4 worm cellular contexts compared by ENCODE assay signal in genomic region chrX:14502116-14502587, ce11.
TF ChIP-seq lines count a peak whose summit lies in the region.

No protein-coding gene starts in this region.

TF ChIP-seq in whole organism, L1 larva, 84 proteins besides CTCF, POLR2A, EP300 and RAD21 (continued from another document and continues in another):
- TF ChIP-seq ces-1 (GFP tag; optimal IDR thresholded peaks at IDR 0.05; lab: Kevin White, UChicago) (no peak), pqm-1 (tag; optimal IDR thresholded peaks at IDR 0.05; lab: Kevin White, UChicago) (peak; percentile 28), efl-1 (optimal IDR thresholded peaks at IDR 0.05; lab: Kevin White, UChicago) (peak in 1 of 2 experiments; percentile 12), efl-1 (GFP tag; optimal IDR thresholded peaks at IDR 0.05 in 1 of 2; lab: Kevin White, UChicago) (peak in 1 of 2 experiments; percentile 67), nhr-77 (tag; optimal IDR thresholded peaks at IDR 0.05; lab: Kevin White, UChicago) (no peak), nhr-85 (tag; lab: Kevin White, UChicago) (peak; percentile 98), egl-13 (tag; optimal IDR thresholded peaks at IDR 0.05; lab: Kevin White, UChicago) (no peak), nhr-47 (tag; optimal IDR thresholded peaks at IDR 0.05; lab: Kevin White, UChicago) (peak; percentile 63), isw-1 (GFP tag; IDR thresholded peaks at IDR 0.05; lab: Robert Waterston, UW) (no peak), sup-37 (GFP tag; optimal IDR thresholded peaks at IDR 0.05; lab: Kevin White, UChicago) (no peak), dsc-1 (tag; optimal IDR thresholded peaks at IDR 0.05; lab: Kevin White, UChicago) (no peak), ceh-90 (tag; optimal IDR thresholded peaks at IDR 0.05; lab: Kevin White, UChicago) (no peak), lin-39 (tag; optimal IDR thresholded peaks at IDR 0.05; lab: Kevin White, UChicago) (no peak), lir-3 (tag; optimal IDR thresholded peaks at IDR 0.05; lab: Kevin White, UChicago; ENCODE audit: poor library complexity) (peak; percentile 20), tbx-2 (tag; optimal IDR thresholded peaks at IDR 0.05; lab: Kevin White, UChicago) (peak; percentile 52), nhr-84 (tag; optimal IDR thresholded peaks at IDR 0.05; lab: Kevin White, UChicago) (no peak), hlh-17 (GFP tag; optimal IDR thresholded peaks at IDR 0.05; lab: Kevin White, UChicago; ENCODE audit: borderline replicate concordance) (no peak), fos-1 (tag; optimal IDR thresholded peaks at IDR 0.05; lab: Kevin White, UChicago) (peak; percentile 21), egl-27 (tag; optimal IDR thresholded peaks at IDR 0.05; lab: Kevin White, UChicago) (no peak), elt-3 (tag; optimal IDR thresholded peaks at IDR 0.05; lab: Kevin White, UChicago) (peak in 5 of 6 experiments; percentile 2 to 93 (median 49)), elt-2 (tag; optimal IDR thresholded peaks at IDR 0.05; lab: Kevin White, UChicago) (peak; percentile 96), unc-30 (tag; optimal IDR thresholded peaks at IDR 0.05; lab: Kevin White, UChicago) (no peak), unc-130 (tag; optimal IDR thresholded peaks at IDR 0.05; lab: Kevin White, UChicago) (peak; percentile 36), mep-1 (tag; optimal IDR thresholded peaks at IDR 0.05; lab: Kevin White, UChicago) (peak; percentile 56), ets-5 (GFP tag; IDR thresholded peaks at IDR 0.05; lab: Robert Waterston, UW) (no peak), Y116A8C.19 (tag; optimal IDR thresholded peaks at IDR 0.05; lab: Kevin White, UChicago; ENCODE audit: borderline replicate concordance) (no peak), nhr-71 (tag; optimal IDR thresholded peaks at IDR 0.05; lab: Kevin White, UChicago) (peak; percentile 91), mdl-1 (tag; optimal IDR thresholded peaks at IDR 0.05; lab: Kevin White, UChicago) (peak in 1 of 2 experiments; percentile 78), pax-3 (tag; optimal IDR thresholded peaks at IDR 0.05; lab: Kevin White, UChicago) (no peak), nhr-237 (tag; optimal IDR thresholded peaks at IDR 0.05; lab: Kevin White, UChicago) (no peak), jun-1 (tag; optimal IDR thresholded peaks at IDR 0.05; lab: Kevin White, UChicago) (peak; percentile 28), lin-14 (GFP tag; optimal IDR thresholded peaks at IDR 0.05; lab: Kevin White, UChicago) (peak; percentile 76), snu-23 (GFP tag; optimal IDR thresholded peaks at IDR 0.05; lab: Kevin White, UChicago) (peak; percentile 71)

TF ChIP-seq in whole organism, L2 larva, 48 proteins besides CTCF, POLR2A, EP300 and RAD21 (continued from another document):
- TF ChIP-seq nhr-11 (tag; optimal IDR thresholded peaks at IDR 0.05; lab: Kevin White, UChicago) (no peak), sma-3 (GFP tag; optimal IDR thresholded peaks at IDR 0.05; lab: Kevin White, UChicago) (peak; percentile 78), mab-5 (tag; optimal IDR thresholded peaks at IDR 0.05; lab: Kevin White, UChicago) (peak; percentile 46), fos-1 (tag; optimal IDR thresholded peaks at IDR 0.05; lab: Kevin White, UChicago) (peak; percentile 58), nhr-23 (tag; optimal IDR thresholded peaks at IDR 0.05; lab: Kevin White, UChicago) (no peak), lin-13 (GFP tag; optimal IDR thresholded peaks at IDR 0.05; lab: Kevin White, UChicago) (peak; percentile 56), nhr-21 (tag; optimal IDR thresholded peaks at IDR 0.05; lab: Kevin White, UChicago) (peak; percentile 75)

TF ChIP-seq in whole organism, L4 larva, 104 proteins besides CTCF, POLR2A, EP300 and RAD21 (continued from another document):
- TF ChIP-seq unc-62 (GFP tag; optimal IDR thresholded peaks at IDR 0.05 in 1 of 2; lab: Kevin White, UChicago), result peak; percentile 57 to 99
- TF ChIP-seq unc-62 (tag; optimal IDR thresholded peaks at IDR 0.05; lab: Kevin White, UChicago), result no peak
- 0 out of 2 replicates have a peak, but pooled peaks have one; percentile 63 for TF ChIP-seq mdt-29 (GFP tag; IDR thresholded peaks at IDR 0.05; lab: Robert Waterston, UW)
- no peak for TF ChIP-seq zfp-2 (tag; optimal IDR thresholded peaks at IDR 0.05; lab: Kevin White, UChicago)
- no peak for TF ChIP-seq egl-27 (tag; optimal IDR thresholded peaks at IDR 0.05; lab: Kevin White, UChicago)
- no peak for TF ChIP-seq ztf-7 (tag; optimal IDR thresholded peaks at IDR 0.05; lab: Kevin White, UChicago)
- TF ChIP-seq nhr-25 (tag; optimal IDR thresholded peaks at IDR 0.05; lab: Kevin White, UChicago; ENCODE audit: borderline replicate concordance, insufficient read depth), result peak; percentile 1
- peak; percentile 14; the same call in 1 of the 2 replicates for TF ChIP-seq zfp-3 (GFP tag; conservative IDR thresholded peaks at IDR 0.05; lab: Robert Waterston, UW)
- peak; percentile 84; the same call in 1 of the 2 replicates for TF ChIP-seq saeg-2 (GFP tag; IDR thresholded peaks at IDR 0.05; lab: Robert Waterston, UW)
- TF ChIP-seq Y105C5A.15 (GFP tag; IDR thresholded peaks at IDR 0.05; lab: Robert Waterston, UW), result no peak
- TF ChIP-seq ztf-11 (tag; optimal IDR thresholded peaks at IDR 0.05; lab: Kevin White, UChicago), result no peak
- no peak for TF ChIP-seq hmg-1.1 (GFP tag; IDR thresholded peaks at IDR 0.05; lab: Robert Waterston, UW)
- peak; percentile 76 for TF ChIP-seq pqm-1 (tag; optimal IDR thresholded peaks at IDR 0.05; lab: Kevin White, UChicago)
- TF ChIP-seq T20F7.1 (GFP tag; optimal IDR thresholded peaks at IDR 0.05; lab: Kevin White, UChicago), result peak; percentile 80
- peak; percentile 80 for TF ChIP-seq mep-1 (tag; optimal IDR thresholded peaks at IDR 0.05; lab: Kevin White, UChicago)
- TF ChIP-seq dpl-1 (GFP tag; optimal IDR thresholded peaks at IDR 0.05; lab: Kevin White, UChicago), result peak; percentile 12
- no peak for TF ChIP-seq daf-19 (GFP tag; conservative IDR thresholded peaks at IDR 0.05; lab: Robert Waterston, UW)
- no peak for TF ChIP-seq spr-3 (GFP tag; optimal IDR thresholded peaks at IDR 0.05; lab: Kevin White, UChicago)
- TF ChIP-seq attf-4 (tag; optimal IDR thresholded peaks at IDR 0.05; lab: Kevin White, UChicago), result no peak
- TF ChIP-seq zip-11 (GFP tag; IDR thresholded peaks at IDR 0.05; lab: Robert Waterston, UW), result no peak
- TF ChIP-seq lin-38 (GFP tag; IDR thresholded peaks at IDR 0.05; lab: Robert Waterston, UW), result peak; percentile 47; the same call in 1 of the 2 replicates
- TF ChIP-seq lsy-2 (tag; optimal IDR thresholded peaks at IDR 0.05; lab: Kevin White, UChicago), result peak in 1 of 2 experiments; percentile 49
- TF ChIP-seq F26F4.8 (GFP tag; conservative IDR thresholded peaks at IDR 0.05; lab: Robert Waterston, UW), result no peak
- TF ChIP-seq php-3 (GFP tag; IDR thresholded peaks at IDR 0.05; lab: Robert Waterston, UW), result peak; percentile 97
- peak in 1 of 2 experiments; percentile 81 for TF ChIP-seq mdl-1 (tag; optimal IDR thresholded peaks at IDR 0.05; lab: Kevin White, UChicago)
- peak; percentile 76 for TF ChIP-seq nhr-77 (tag; optimal IDR thresholded peaks at IDR 0.05; lab: Kevin White, UChicago)
- peak; percentile 96 for TF ChIP-seq ceh-20 (GFP tag; IDR thresholded peaks at IDR 0.05; lab: Robert Waterston, UW)
- peak; percentile 24 for TF ChIP-seq cey-2 (tag; optimal IDR thresholded peaks at IDR 0.05; lab: Kevin White, UChicago; ENCODE audit: borderline replicate concordance, insufficient read depth)
- TF ChIP-seq aly-2 (tag; optimal IDR thresholded peaks at IDR 0.05; lab: Kevin White, UChicago), result no peak
- TF ChIP-seq spr-1 (tag; optimal IDR thresholded peaks at IDR 0.05; lab: Kevin White, UChicago), result peak; percentile 19
- TF ChIP-seq F49E8.2 (tag; optimal IDR thresholded peaks at IDR 0.05; lab: Kevin White, UChicago; ENCODE audit: borderline replicate concordance), result no peak
- no peak for TF ChIP-seq ces-1 (GFP tag; optimal IDR thresholded peaks at IDR 0.05; lab: Kevin White, UChicago)
- peak; percentile 92 for TF ChIP-seq nhr-48 (tag; optimal IDR thresholded peaks at IDR 0.05; lab: Kevin White, UChicago)
- no peak for TF ChIP-seq F37D6.2 (tag; optimal IDR thresholded peaks at IDR 0.05; lab: Kevin White, UChicago)
- peak in 1 of 2 experiments; percentile 54 for TF ChIP-seq daf-16 (GFP tag; optimal IDR thresholded peaks at IDR 0.05; lab: Kevin White, UChicago)
- peak; percentile 95 for TF ChIP-seq daf-16 (tag; optimal IDR thresholded peaks at IDR 0.05; lab: Kevin White, UChicago)
- TF ChIP-seq nhr-28 (tag; optimal IDR thresholded peaks at IDR 0.05; lab: Kevin White, UChicago), result peak; percentile 92
- TF ChIP-seq tra-1 (GFP tag; IDR thresholded peaks at IDR 0.05; lab: Robert Waterston, UW), result peak; percentile 71; the same call in 1 of the 2 replicates
- TF ChIP-seq nhr-102 (tag; optimal IDR thresholded peaks at IDR 0.05; lab: Kevin White, UChicago), result peak; percentile 94

TF ChIP-seq in whole organism, young adult, 124 proteins besides CTCF, POLR2A, EP300 and RAD21 (continued from another document):
- 0 out of 2 replicates have a peak, but pooled peaks have one; percentile 43 for TF ChIP-seq egl-44 (GFP tag; IDR thresholded peaks at IDR 0.05; lab: Robert Waterston, UW)
- peak; percentile 77; the same call in 1 of the 2 replicates for TF ChIP-seq lin-26 (GFP tag; IDR thresholded peaks at IDR 0.05; lab: Robert Waterston, UW)
- peak; percentile 33 for TF ChIP-seq pha-4 (tag; optimal IDR thresholded peaks at IDR 0.05; lab: Kevin White, UChicago)
- no peak for TF ChIP-seq ZK185.1 (tag; optimal IDR thresholded peaks at IDR 0.05; lab: Kevin White, UChicago; ENCODE audit: poor library complexity, severe bottlenecking)
- TF ChIP-seq lin-35 (GFP tag; optimal IDR thresholded peaks at IDR 0.05; lab: Kevin White, UChicago), result peak in 1 of 3 experiments; percentile 28
- TF ChIP-seq lir-1 (GFP tag; conservative IDR thresholded peaks at IDR 0.05; lab: Robert Waterston, UW), result peak; percentile 66
- TF ChIP-seq nhr-80 (tag; optimal IDR thresholded peaks at IDR 0.05; lab: Kevin White, UChicago), result peak; percentile 89
- TF ChIP-seq atf-7 (tag; optimal IDR thresholded peaks at IDR 0.05; lab: Kevin White, UChicago), result peak; percentile 58
- peak; percentile 3 for TF ChIP-seq zim-3 (tag; optimal IDR thresholded peaks at IDR 0.05; lab: Kevin White, UChicago)
- peak; percentile 77 for TF ChIP-seq tlf-1 (GFP tag; optimal IDR thresholded peaks at IDR 0.05; lab: Kevin White, UChicago)
- TF ChIP-seq unc-62 (GFP tag; optimal IDR thresholded peaks at IDR 0.05; lab: Kevin White, UChicago), result peak; percentile 97
- no peak for TF ChIP-seq rcor-1 (GFP tag; IDR thresholded peaks at IDR 0.05; lab: Robert Waterston, UW)
